Fruit fly (Drosophila melanogaster): ENCODE data around the gene PGRP-SA.

DNA sequence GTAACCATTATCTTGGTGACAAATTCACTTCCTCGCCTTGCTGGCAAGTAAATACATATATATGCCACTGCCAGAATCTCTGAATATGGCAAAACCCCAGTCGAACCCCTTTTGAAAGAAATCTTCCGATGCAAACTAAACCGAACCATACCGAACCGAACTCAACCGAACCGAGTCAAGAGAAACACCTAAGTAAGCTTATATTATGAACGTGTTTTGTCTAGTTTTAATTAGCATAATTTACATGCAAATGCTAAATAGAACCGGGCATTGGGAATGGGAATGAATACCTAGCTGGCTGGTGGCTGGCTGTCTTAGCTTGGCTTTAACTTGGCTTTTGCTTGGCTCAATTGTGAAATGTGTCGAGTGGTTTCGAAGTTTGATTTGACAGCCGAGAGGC lies 44.1 kb upstream of the PGRP-SA start:
- TF ChIP-seq Hr78 (GFP tag; optimal IDR thresholded peaks at IDR 0.05) (no peak), Hnf4 (GFP tag; optimal IDR thresholded peaks at IDR 0.05) (no peak), foxo (GFP tag; optimal IDR thresholded peaks at IDR 0.05) (no peak), h (GFP tag; optimal IDR thresholded peaks at IDR 0.05) (no peak)

Data from whole organism, wandering third instar larva.